Worm (Caenorhabditis elegans) whole organism, midembryonic: ENCODE data around the gene rbm-17.

Source experiments
- T22C8.4 ChIP-seq: fragments of 200-800 bp; sonication (Bioruptor generic); IDR thresholded peaks from 2 replicates; pipeline ENCODE4 v1.3.6; 2022; ENCODE audit warnings: missing genetic modification characterization, missing compliant biosample characterization
- cog-1 ChIP-seq: sonication (generic microtip); optimal IDR thresholded peaks from 2 replicates; lab custom pipeline; 2016; ENCODE audit warnings: missing genetic modification characterization, missing compliant biosample characterization
- flt-1 ChIP-seq: fragments of 200-800 bp; sonication (Bioruptor generic); IDR thresholded peaks from 2 replicates; pipeline ENCODE4 v1.3.6; 2022; ENCODE audit warnings: missing genetic modification characterization, missing compliant biosample characterization
- klf-2 ChIP-seq: fragments of 200-800 bp; sonication (Bioruptor generic); conservative IDR thresholded peaks from 2 replicates; pipeline ENCODE4 v1.3.6; 2022; ENCODE audit warnings: missing genetic modification reagents, missing genetic modification characterization, missing compliant biosample characterization
- med-1 ChIP-seq: sonication (generic microtip); optimal IDR thresholded peaks from 2 replicates; lab custom pipeline; 2017; ENCODE audit warnings: missing genetic modification characterization, mild to moderate bottlenecking, missing compliant biosample characterization, antibody characterized with exemption, missing genetic modification reagents; ENCODE audit not compliant: insufficient read depth
- ref-1 ChIP-seq: fragments of 200-800 bp; sonication (Bioruptor generic); conservative IDR thresholded peaks from 2 replicates; pipeline ENCODE4 v1.3.6; 2022; ENCODE audit warnings: missing genetic modification reagents, missing genetic modification characterization, missing compliant biosample characterization
- tab-1 ChIP-seq: fragments of 200-800 bp; sonication (Bioruptor generic); IDR thresholded peaks from 2 replicates; pipeline ENCODE4 v1.3.6; 2022; ENCODE audit warnings: missing genetic modification characterization, missing compliant biosample characterization
- ztf-23 ChIP-seq: fragments of 200-800 bp; sonication (Bioruptor generic); IDR thresholded peaks from 2 replicates; pipeline ENCODE4 v1.3.6; 2022; ENCODE audit warnings: missing genetic modification reagents, missing genetic modification characterization, missing compliant biosample characterization
- ztf-29 ChIP-seq: fragments of 200-800 bp; sonication (Bioruptor generic); IDR thresholded peaks from 2 replicates; pipeline ENCODE4 v1.3.6; 2022; ENCODE audit warnings: missing genetic modification reagents, missing genetic modification characterization, missing compliant biosample characterization

Gene rbm-17

ce11 chrIV:11681905-11682304 is 43.8 kb downstream of the rbm-17 start, which contains the start of gene ZK792.4:
TSS of gene ZK792.4 (minus strand) at chrIV:11682005.
- TF ChIP-seq ztf-29 (GFP tag; lab: Robert Waterston, UW) (no peak), flt-1 (GFP tag; lab: Robert Waterston, UW) (no peak), ztf-23 (GFP tag; lab: Robert Waterston, UW) (no peak), ref-1 (GFP tag; lab: Robert Waterston, UW) (no peak), T22C8.4 (GFP tag; lab: Robert Waterston, UW) (no peak)

ce11 chrIV:11688018-11688417 is 49.9 kb downstream of the rbm-17 start, which contains the start of gene ZK792.5:
TSS of gene ZK792.5 (minus strand) at chrIV:11688118.
- TF ChIP-seq ztf-29 (GFP tag; lab: Robert Waterston, UW) (no peak), tab-1 (GFP tag; lab: Robert Waterston, UW) (no peak), ztf-23 (GFP tag; lab: Robert Waterston, UW) (no peak), cog-1 (tag; lab: Kevin White, UChicago) (no peak), klf-2 (GFP tag; lab: Robert Waterston, UW) (no peak), T22C8.4 (GFP tag; lab: Robert Waterston, UW) (no peak), ref-1 (GFP tag; lab: Robert Waterston, UW) (no peak), med-1 (GFP tag; lab: Kevin White, UChicago) (no peak), flt-1 (GFP tag; lab: Robert Waterston, UW) (no peak)
